Worm (Caenorhabditis elegans) whole organism, L2 larva: Measurements from ENCODE around the gene moc-5.
A peak's percentile ranks its signal among the peaks of the same experiment; 100 is the strongest.

Experiments used
- R02D3.7 ChIP-seq: fragments of 150-350 bp; optimal IDR thresholded peaks from 2 replicates; lab custom pipeline; 2014; ENCODE audit warnings: missing biosample characterization, missing genetic modification characterization
- alr-1 ChIP-seq: fragments of 150-350 bp; optimal IDR thresholded peaks from 2 replicates; lab custom pipeline; 2014; ENCODE audit warnings: missing biosample characterization, missing genetic modification characterization
- ama-1 ChIP-seq: fragments of 150-350 bp; optimal IDR thresholded peaks from 2 replicates; lab custom pipeline; 2018; ENCODE audit warnings: inconsistent platforms
- ceh-16 ChIP-seq: fragments of 150-350 bp; optimal IDR thresholded peaks from 2 replicates; lab custom pipeline; 2014; ENCODE audit warnings: missing biosample characterization, missing genetic modification characterization
- crh-2 ChIP-seq: sonication (generic microtip); optimal IDR thresholded peaks from 2 replicates; lab custom pipeline; 2017; ENCODE audit warnings: missing biosample characterization, missing genetic modification characterization
- dmd-4 ChIP-seq: sonication (generic microtip); optimal IDR thresholded peaks from 2 replicates; lab custom pipeline; 2017; ENCODE audit warnings: missing biosample characterization, missing genetic modification characterization
- egl-27 ChIP-seq: sonication (generic microtip); optimal IDR thresholded peaks from 3 replicates; lab custom pipeline; 2017; ENCODE audit warnings: missing biosample characterization, missing genetic modification reagents, missing genetic modification characterization
- elt-1 ChIP-seq: fragments of 150-350 bp; optimal IDR thresholded peaks from 2 replicates; lab custom pipeline; 2014; ENCODE audit warnings: missing biosample characterization, missing genetic modification characterization
- fos-1 ChIP-seq: fragments of 150-350 bp; optimal IDR thresholded peaks from 2 replicates; lab custom pipeline; 2014; ENCODE audit warnings: missing biosample characterization, missing genetic modification characterization
- gmeb-1 ChIP-seq: fragments of 150-350 bp; optimal IDR thresholded peaks from 2 replicates; lab custom pipeline; 2014; ENCODE audit warnings: missing biosample characterization, missing genetic modification characterization
- lin-13 ChIP-seq: fragments of 150-350 bp; optimal IDR thresholded peaks from 2 replicates; lab custom pipeline; 2014; ENCODE audit warnings: missing biosample characterization, missing genetic modification reagents, missing genetic modification characterization
- lsy-2 ChIP-seq, 2 experiments: fragments of 150-350 bp in 1 of 2; sonication (generic microtip) in 1 of 2; optimal IDR thresholded peaks; 2 replicates each; lab custom pipeline; 2014 to 2017; ENCODE audit warnings: missing biosample characterization in 2 of 2, missing genetic modification characterization in 2 of 2
- nhr-11 ChIP-seq: fragments of 150-350 bp; optimal IDR thresholded peaks from 2 replicates; lab custom pipeline; 2014; ENCODE audit warnings: missing biosample characterization, missing genetic modification characterization
- nhr-129 ChIP-seq: fragments of 150-350 bp; optimal IDR thresholded peaks from 2 replicates; lab custom pipeline; 2014; ENCODE audit warnings: missing biosample characterization, missing genetic modification characterization
- peb-1 ChIP-seq: fragments of 150-350 bp; optimal IDR thresholded peaks from 2 replicates; lab custom pipeline; 2014; ENCODE audit warnings: missing biosample characterization, missing genetic modification characterization
- sem-4 ChIP-seq: fragments of 150-350 bp; optimal IDR thresholded peaks from 2 replicates; lab custom pipeline; 2014; ENCODE audit warnings: missing biosample characterization, missing genetic modification reagents, missing genetic modification characterization
- skn-1 ChIP-seq: sonication (generic microtip); optimal IDR thresholded peaks from 2 replicates; lab custom pipeline; 2017; ENCODE audit warnings: missing biosample characterization, missing genetic modification characterization
- sma-9 ChIP-seq, 2 experiments: fragments of 150-350 bp in 1 of 2; sonication (generic microtip) in 1 of 2; optimal IDR thresholded peaks; 2 replicates each; lab custom pipeline; 2014 to 2016; ENCODE audit warnings: missing genetic modification characterization in 2 of 2, mild to moderate bottlenecking in 1 of 2, missing biosample characterization in 1 of 2, missing compliant biosample characterization in 1 of 2, missing genetic modification reagents in 1 of 2, moderate library complexity in 1 of 2
- snpc-4 ChIP-seq: fragments of 150-350 bp; optimal IDR thresholded peaks from 2 replicates; lab custom pipeline; 2014; ENCODE audit warnings: missing biosample characterization, missing genetic modification characterization
- zag-1 ChIP-seq: fragments of 150-350 bp; optimal IDR thresholded peaks from 2 replicates; lab custom pipeline; 2014; ENCODE audit warnings: missing biosample characterization, missing genetic modification characterization
- ztf-1 ChIP-seq: fragments of 200-800 bp; sonication (Bioruptor generic); conservative IDR thresholded peaks from 2 replicates; pipeline ENCODE4 v1.3.6; 2022; ENCODE audit warnings: missing genetic modification characterization, missing compliant biosample characterization

The moc-5 gene

DNA sequence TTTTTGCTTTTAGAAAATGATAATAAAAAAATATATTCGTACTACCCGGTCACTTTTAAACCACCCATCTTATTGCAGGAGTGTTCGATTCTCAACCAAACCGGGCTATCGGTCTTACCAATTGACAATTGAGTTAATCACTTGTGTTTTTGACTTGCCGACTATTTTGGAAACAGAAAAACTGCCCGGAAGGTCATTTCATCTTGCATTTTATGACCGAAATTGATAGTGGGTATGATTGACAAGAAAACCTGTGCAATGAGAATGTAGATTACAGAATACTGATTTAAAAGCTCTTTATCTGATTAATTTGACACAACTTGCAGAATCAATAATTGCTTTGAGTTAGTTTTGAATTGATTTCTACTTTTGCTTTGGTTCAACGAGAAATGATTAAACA lies 48.7 kb downstream of the moc-5 start, which contains the start of gene C07B5.2:
TSS of gene C07B5.2 (minus strand) at position 101 of the 400 bp plus-strand sequence.
- no peak for TF ChIP-seq skn-1 (tag; lab: Kevin White, UChicago)
- no peak for TF ChIP-seq zag-1 (tag; lab: Kevin White, UChicago)
- no peak for TF ChIP-seq elt-1 (tag; lab: Kevin White, UChicago)
- TF ChIP-seq gmeb-1 (tag; lab: Kevin White, UChicago) = no peak
- no peak for TF ChIP-seq peb-1 (tag; lab: Kevin White, UChicago)
- TF ChIP-seq egl-27 (tag; lab: Kevin White, UChicago) = no peak
- no peak for TF ChIP-seq snpc-4 (tag; lab: Kevin White, UChicago)
- TF ChIP-seq nhr-129 (tag; lab: Kevin White, UChicago) = no peak
- no peak for TF ChIP-seq ama-1 (lab: Kevin White, UChicago)
- TF ChIP-seq crh-2 (tag; lab: Kevin White, UChicago) = no peak
- no peak for TF ChIP-seq dmd-4 (tag; lab: Kevin White, UChicago)
- TF ChIP-seq fos-1 = no peak
- no peak for TF ChIP-seq nhr-11 (tag; lab: Kevin White, UChicago)
- TF ChIP-seq sma-9 (GFP tag; optimal IDR thresholded peaks at IDR 0.05; lab: Kevin White, UChicago) = no peak
- TF ChIP-seq sma-9 (tag; optimal IDR thresholded peaks at IDR 0.05; lab: Kevin White, UChicago) = no peak
- TF ChIP-seq alr-1 (tag; lab: Kevin White, UChicago) = no peak
- TF ChIP-seq sem-4 (tag; lab: Kevin White, UChicago) = no peak
- TF ChIP-seq lsy-2 (tag; optimal IDR thresholded peaks at IDR 0.05; lab: Kevin White, UChicago) = no peak
- TF ChIP-seq R02D3.7 (tag; lab: Kevin White, UChicago) = no peak

DNA sequence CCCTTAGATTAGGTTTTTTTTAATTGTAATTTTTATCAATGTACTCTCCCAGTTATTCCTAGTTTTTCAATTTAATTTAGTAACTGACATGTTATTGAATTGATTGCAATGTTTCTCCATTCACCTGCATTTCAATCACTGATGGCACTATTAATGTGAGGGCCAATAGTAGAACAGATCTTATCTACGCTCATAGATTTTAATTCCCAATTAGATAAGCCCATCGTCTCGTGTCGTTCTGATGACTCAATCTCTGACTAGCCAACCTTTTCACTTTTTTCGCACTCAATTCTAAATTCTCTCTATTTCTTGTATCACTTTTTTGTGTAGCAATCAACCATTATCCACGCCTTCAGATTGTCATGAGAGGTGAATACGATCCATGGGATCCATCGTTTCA lies 53.3 kb downstream of the moc-5 start:
- no peak for TF ChIP-seq dmd-4 (tag; lab: Kevin White, UChicago)
- no peak for TF ChIP-seq elt-1 (tag; lab: Kevin White, UChicago)
- no peak for TF ChIP-seq ztf-1 (GFP tag; lab: Robert Waterston, UW)
- TF ChIP-seq lin-13 (GFP tag; lab: Kevin White, UChicago) = no peak
- peak; percentile 53 for TF ChIP-seq ceh-16 (tag; lab: Kevin White, UChicago)
